Fruit fly (Drosophila melanogaster) whole organism, prepupa: ENCODE data around the gene CG14196.

Source experiments
- CG10631 ChIP-seq: fragments of 200-800 bp; sonication (Bioruptor generic); optimal IDR thresholded peaks from 2 replicates; lab custom pipeline; 2016; ENCODE audit warnings: missing biosample characterization, missing genetic modification characterization
- CG10669 ChIP-seq: fragments of 200-800 bp; sonication (Bioruptor generic); optimal IDR thresholded peaks from 3 replicates; lab custom pipeline; 2018; ENCODE audit warnings: missing biosample characterization, mild to moderate bottlenecking, missing genetic modification characterization, moderate library complexity
- CG11294 ChIP-seq: fragments of 200-800 bp; sonication (Bioruptor generic); IDR thresholded peaks from 2 replicates; pipeline ENCODE4 v1.3.6; 2022; ENCODE audit warnings: missing biosample characterization, missing genetic modification characterization
- CG11762 ChIP-seq: fragments of 200-800 bp; sonication (Bioruptor generic); optimal IDR thresholded peaks from 3 replicates; lab custom pipeline; 2016; ENCODE audit warnings: missing biosample characterization, missing genetic modification characterization; ENCODE audit not compliant: insufficient read depth
- CG11902 ChIP-seq: fragments of 200-800 bp; sonication (Bioruptor generic); optimal IDR thresholded peaks from 3 replicates; lab custom pipeline; 2016; ENCODE audit warnings: missing biosample characterization, missing genetic modification characterization
- CG1621 ChIP-seq: fragments of 200-800 bp; sonication (Bioruptor generic); optimal IDR thresholded peaks from 3 replicates; lab custom pipeline; 2018; ENCODE audit warnings: missing biosample characterization, mild to moderate bottlenecking, missing genetic modification characterization
- CG16779 ChIP-seq: fragments of 200-800 bp; sonication (Bioruptor generic); optimal IDR thresholded peaks from 3 replicates; lab custom pipeline; 2017; ENCODE audit warnings: missing biosample characterization, mild to moderate bottlenecking, missing genetic modification characterization
- CG3032 ChIP-seq: fragments of 200-800 bp; optimal IDR thresholded peaks from 2 replicates; lab custom pipeline; 2019; ENCODE audit warnings: missing biosample characterization, mild to moderate bottlenecking, missing genetic modification characterization, moderate library complexity
- CG31627 ChIP-seq: fragments of 200-800 bp; sonication (Bioruptor generic); optimal IDR thresholded peaks from 3 replicates; lab custom pipeline; 2016; ENCODE audit warnings: missing biosample characterization, missing genetic modification characterization
- CG32006 ChIP-seq: fragments of 200-800 bp; sonication (Bioruptor generic); optimal IDR thresholded peaks from 3 replicates; lab custom pipeline; 2017; ENCODE audit warnings: missing biosample characterization, mild to moderate bottlenecking, missing genetic modification characterization
- CG34406 ChIP-seq: fragments of 200-800 bp; sonication (Bioruptor generic); optimal IDR thresholded peaks from 3 replicates; lab custom pipeline; 2016; ENCODE audit warnings: missing biosample characterization, missing genetic modification characterization
- CG3919 ChIP-seq: fragments of 200-800 bp; sonication (Bioruptor generic); optimal IDR thresholded peaks from 3 replicates; lab custom pipeline; 2016; ENCODE audit warnings: missing biosample characterization, missing genetic modification characterization
- CG4318 ChIP-seq: fragments of 200-800 bp; sonication (Bioruptor generic); optimal IDR thresholded peaks from 3 replicates; lab custom pipeline; 2017; ENCODE audit warnings: missing biosample characterization, mild to moderate bottlenecking, missing genetic modification characterization
- CG6163 ChIP-seq: fragments of 200-800 bp; sonication (Bioruptor generic); IDR thresholded peaks from 3 replicates; pipeline ENCODE4 v1.3.6; 2022; ENCODE audit warnings: missing biosample characterization, missing genetic modification characterization
- CG6276 ChIP-seq: fragments of 200-800 bp; sonication (Bioruptor generic); optimal IDR thresholded peaks from 2 replicates; lab custom pipeline; 2017; ENCODE audit warnings: missing biosample characterization, mild to moderate bottlenecking, missing genetic modification characterization
- CG6792 ChIP-seq: fragments of 200-800 bp; sonication (Bioruptor generic); optimal IDR thresholded peaks from 3 replicates; lab custom pipeline; 2016; ENCODE audit warnings: missing biosample characterization, missing genetic modification characterization
- CG6808 ChIP-seq: fragments of 200-800 bp; sonication (Bioruptor generic); optimal IDR thresholded peaks from 3 replicates; lab custom pipeline; 2017; ENCODE audit warnings: missing biosample characterization, missing genetic modification characterization, mild to moderate bottlenecking, moderate library complexity, missing genetic modification reagents
- CG8119 ChIP-seq: fragments of 200-800 bp; sonication (Bioruptor generic); IDR thresholded peaks from 3 replicates; pipeline ENCODE4 v1.3.6; 2022; ENCODE audit warnings: missing biosample characterization, missing genetic modification characterization
- CG8319 ChIP-seq: fragments of 200-800 bp; sonication (Bioruptor generic); optimal IDR thresholded peaks from 3 replicates; lab custom pipeline; 2016; ENCODE audit warnings: missing biosample characterization, missing genetic modification characterization
- CG8632 ChIP-seq: fragments of 200-800 bp; sonication (Bioruptor generic); optimal IDR thresholded peaks from 3 replicates; lab custom pipeline; 2016; ENCODE audit warnings: missing biosample characterization, missing genetic modification characterization
- CG9139 ChIP-seq: fragments of 200-800 bp; sonication (Bioruptor generic); optimal IDR thresholded peaks from 3 replicates; lab custom pipeline; 2017; ENCODE audit warnings: missing biosample characterization, mild to moderate bottlenecking, missing genetic modification characterization
- Eip75B ChIP-seq: fragments of 200-800 bp; sonication (Bioruptor generic); optimal IDR thresholded peaks from 3 replicates; lab custom pipeline; 2016; ENCODE audit warnings: missing biosample characterization, missing genetic modification characterization
- Eip78C ChIP-seq: fragments of 200-800 bp; sonication (Bioruptor generic); peaks from one replicate; lab custom pipeline; 2016; ENCODE audit warnings: missing biosample characterization, missing genetic modification characterization
- Eip93F ChIP-seq: fragments of 200-800 bp; sonication (Bioruptor generic); optimal IDR thresholded peaks from 2 replicates; lab custom pipeline; 2016; ENCODE audit warnings: missing biosample characterization, mild to moderate bottlenecking, missing genetic modification characterization
- Ets21C ChIP-seq: fragments of 200-800 bp; sonication (Bioruptor generic); optimal IDR thresholded peaks from 3 replicates; lab custom pipeline; 2016; ENCODE audit warnings: missing biosample characterization, missing genetic modification characterization
- Ets96B ChIP-seq: fragments of 200-800 bp; optimal IDR thresholded peaks from 2 replicates; lab custom pipeline; 2019; ENCODE audit warnings: missing biosample characterization, mild to moderate bottlenecking, missing genetic modification characterization, moderate library complexity
- Gug ChIP-seq: fragments of 200-800 bp; sonication (Bioruptor generic); IDR thresholded peaks from 2 replicates; pipeline ENCODE4 v1.3.6; 2022; ENCODE audit warnings: missing biosample characterization, missing genetic modification characterization
- Hr38 ChIP-seq: sonication (Bioruptor generic); optimal IDR thresholded peaks from 2 replicates; lab custom pipeline; 2016; ENCODE audit warnings: missing biosample characterization, missing genetic modification characterization
- Hr39 ChIP-seq: fragments of 200-800 bp; sonication (Bioruptor generic); optimal IDR thresholded peaks from 2 replicates; lab custom pipeline; 2016; ENCODE audit warnings: missing biosample characterization, missing genetic modification characterization
- Hr4 ChIP-seq: fragments of 200-800 bp; sonication (Bioruptor generic); optimal IDR thresholded peaks from 3 replicates; lab custom pipeline; 2016; ENCODE audit warnings: missing biosample characterization, missing genetic modification characterization
- Met ChIP-seq: fragments of 200-800 bp; sonication (Bioruptor generic); optimal IDR thresholded peaks from 3 replicates; lab custom pipeline; 2016; ENCODE audit warnings: missing biosample characterization, missing genetic modification characterization
- Smox ChIP-seq: fragments of 200-800 bp; sonication (Bioruptor generic); optimal IDR thresholded peaks from 3 replicates; lab custom pipeline; 2016; ENCODE audit warnings: missing biosample characterization, missing genetic modification characterization
- Sox102F ChIP-seq: fragments of 200-800 bp; sonication (Bioruptor generic); optimal IDR thresholded peaks from 2 replicates; lab custom pipeline; 2016; ENCODE audit warnings: missing biosample characterization, mild to moderate bottlenecking, missing genetic modification characterization
- Sox14 ChIP-seq: fragments of 200-800 bp; sonication (Bioruptor generic); optimal IDR thresholded peaks from 3 replicates; lab custom pipeline; 2016; ENCODE audit warnings: missing biosample characterization, missing genetic modification characterization
- Sox15 ChIP-seq: fragments of 200-800 bp; sonication (Bioruptor generic); optimal IDR thresholded peaks from 3 replicates; lab custom pipeline; 2016; ENCODE audit warnings: missing biosample characterization, missing genetic modification characterization
- achi ChIP-seq: fragments of 200-800 bp; sonication (Bioruptor generic); optimal IDR thresholded peaks from 3 replicates; lab custom pipeline; 2016; ENCODE audit warnings: missing biosample characterization, missing genetic modification characterization
- acj6 ChIP-seq: fragments of 200-800 bp; sonication (Bioruptor generic); optimal IDR thresholded peaks from 3 replicates; lab custom pipeline; 2016; ENCODE audit warnings: missing biosample characterization, missing genetic modification characterization
- cyc ChIP-seq: fragments of 200-800 bp; sonication (Bioruptor generic); optimal IDR thresholded peaks from 3 replicates; lab custom pipeline; 2016; ENCODE audit warnings: missing biosample characterization, missing genetic modification characterization
- dac ChIP-seq: fragments of 200-800 bp; sonication (Bioruptor generic); optimal IDR thresholded peaks from 2 replicates; lab custom pipeline; 2017; ENCODE audit warnings: missing biosample characterization, mild to moderate bottlenecking, missing genetic modification characterization
- dsx ChIP-seq: fragments of 200-800 bp; optimal IDR thresholded peaks from 3 replicates; lab custom pipeline; 2019; ENCODE audit warnings: missing biosample characterization, mild to moderate bottlenecking, missing genetic modification characterization, moderate library complexity; ENCODE audit not compliant: poor library complexity, severe bottlenecking
- esn ChIP-seq: fragments of 200-800 bp; sonication (Bioruptor generic); optimal IDR thresholded peaks from 2 replicates; lab custom pipeline; 2016; ENCODE audit warnings: missing biosample characterization, mild to moderate bottlenecking, missing genetic modification characterization, moderate library complexity
- fd59A ChIP-seq: fragments of 200-800 bp; sonication (Bioruptor generic); optimal IDR thresholded peaks from 2 replicates; lab custom pipeline; 2017; ENCODE audit warnings: missing biosample characterization, mild to moderate bottlenecking, missing genetic modification characterization, missing genetic modification reagents
- fd85E ChIP-seq: fragments of 200-800 bp; sonication (Bioruptor generic); optimal IDR thresholded peaks from 3 replicates; lab custom pipeline; 2016; ENCODE audit warnings: missing biosample characterization, missing genetic modification characterization
- fkh ChIP-seq: fragments of 200-800 bp; sonication (Bioruptor generic); optimal IDR thresholded peaks from 3 replicates; lab custom pipeline; 2017; ENCODE audit warnings: missing biosample characterization, mild to moderate bottlenecking, missing genetic modification characterization, moderate library complexity
- lz ChIP-seq: fragments of 200-800 bp; sonication (Bioruptor generic); optimal IDR thresholded peaks from 3 replicates; lab custom pipeline; 2016; ENCODE audit warnings: missing biosample characterization, missing genetic modification characterization
- net ChIP-seq: fragments of 200-800 bp; sonication (Bioruptor generic); optimal IDR thresholded peaks from 3 replicates; lab custom pipeline; 2016; ENCODE audit warnings: missing biosample characterization, missing genetic modification characterization
- pdm3 ChIP-seq: fragments of 200-800 bp; sonication (Bioruptor generic); optimal IDR thresholded peaks from 3 replicates; lab custom pipeline; 2016; ENCODE audit warnings: missing biosample characterization, missing genetic modification characterization
- salr ChIP-seq, 2 experiments: fragments of 200-800 bp; sonication (Bioruptor generic); optimal IDR thresholded peaks; 3 replicates each; lab custom pipeline; 2016 to 2018; ENCODE audit warnings: missing biosample characterization in 2 of 2, missing genetic modification characterization in 2 of 2, mild to moderate bottlenecking in 1 of 2
- svp ChIP-seq: fragments of 200-800 bp; sonication (Bioruptor generic); peaks from one replicate; lab custom pipeline; 2016; ENCODE audit warnings: missing biosample characterization, missing genetic modification characterization
- topi ChIP-seq: fragments of 200-800 bp; sonication (Bioruptor generic); optimal IDR thresholded peaks from 3 replicates; lab custom pipeline; 2016; ENCODE audit warnings: missing biosample characterization, missing genetic modification characterization
- vri ChIP-seq: fragments of 200-800 bp; sonication (Bioruptor generic); optimal IDR thresholded peaks from 3 replicates; lab custom pipeline; 2016; ENCODE audit warnings: missing biosample characterization, mild to moderate bottlenecking, missing genetic modification characterization

Gene CG14196

DNA sequence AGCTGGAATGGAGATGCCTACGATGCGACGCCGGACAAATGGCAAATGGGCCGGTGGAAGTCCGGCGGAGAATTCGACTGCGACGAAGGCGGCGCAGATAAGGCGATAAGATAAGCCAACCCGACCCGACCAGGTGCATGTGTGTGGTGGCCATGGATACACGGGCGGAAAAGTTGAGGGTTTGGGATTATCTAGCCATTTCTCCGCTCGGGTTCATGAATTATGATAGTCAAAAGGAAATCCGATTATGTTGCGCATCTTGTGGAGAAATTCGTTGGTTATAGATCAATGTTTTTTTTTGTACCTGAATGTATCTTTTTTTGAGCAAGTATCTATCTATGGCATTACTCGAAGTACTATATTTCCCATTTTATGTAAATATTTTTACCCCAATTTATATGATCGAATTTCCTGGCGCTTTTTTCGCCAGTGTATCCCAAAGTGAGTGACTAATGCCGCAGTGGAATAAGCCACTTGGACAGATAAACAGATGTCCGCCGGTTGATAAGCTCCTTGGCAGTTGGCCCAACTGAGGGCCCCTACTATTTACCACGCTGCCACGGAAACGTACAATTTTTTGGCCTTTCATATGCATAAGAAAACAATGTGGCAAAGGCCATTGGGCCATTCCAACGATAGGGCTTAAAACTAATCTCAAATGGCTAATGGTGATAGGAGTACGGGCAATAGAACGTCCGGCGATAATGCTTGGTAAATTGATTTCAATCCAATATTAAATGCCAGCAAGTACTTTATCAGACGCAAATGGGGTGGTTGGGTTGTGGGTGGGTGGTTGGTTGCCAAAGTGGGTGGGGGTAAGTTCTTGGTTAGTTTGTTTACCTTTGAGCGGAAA is 5.8 kb upstream of the CG14196 start, which contains the start of gene CG7992:
Gene CG7992 (minus strand): TSS at position 51 of the 853 bp plus-strand sequence.
- peak; percentile 12 for TF ChIP-seq fkh (GFP tag; lab: Kevin White, UChicago)
- peak; percentile 47 for TF ChIP-seq CG31627 (GFP tag; lab: Kevin White, UChicago)
- TF ChIP-seq CG3032 (tag; lab: Kevin White, UChicago) = no peak
- peak; percentile 56 for TF ChIP-seq CG34406
- TF ChIP-seq CG10631 (GFP tag; lab: Kevin White, UChicago) = peak; percentile 15
- TF ChIP-seq CG11294 (GFP tag; lab: Robert Waterston, UW) = no peak
- TF ChIP-seq salr (GFP tag; optimal IDR thresholded peaks at IDR 0.05; lab: Kevin White, UChicago) = no peak
- TF ChIP-seq lz (GFP tag; lab: Kevin White, UChicago) = peak; percentile 49
- no peak for TF ChIP-seq CG1621 (tag; lab: Kevin White, UChicago)
- peak; percentile 58 for TF ChIP-seq topi
- peak; percentile 22 for TF ChIP-seq Hr4 (GFP tag; lab: Kevin White, UChicago)
- TF ChIP-seq CG6792 (GFP tag; lab: Kevin White, UChicago) = peak; percentile 56
- no peak for TF ChIP-seq CG6276 (GFP tag; lab: Kevin White, UChicago)
- no peak for TF ChIP-seq Eip93F
- TF ChIP-seq Met (GFP tag; lab: Kevin White, UChicago) = no peak
- TF ChIP-seq Hr39 (GFP tag; lab: Kevin White, UChicago) = peak; percentile 51
- no peak for TF ChIP-seq CG6808 (GFP tag; lab: Kevin White, UChicago)
- peak; percentile 30 for TF ChIP-seq CG32006 (GFP tag; lab: Kevin White, UChicago)
- TF ChIP-seq Ets96B (tag; lab: Kevin White, UChicago) = no peak
- TF ChIP-seq Ets21C (GFP tag; lab: Kevin White, UChicago) = no peak
- peak; percentile 43 for TF ChIP-seq vri
- TF ChIP-seq Sox15 (GFP tag; lab: Kevin White, UChicago) = peak; percentile 31
- TF ChIP-seq acj6 (GFP tag; lab: Kevin White, UChicago) = peak; percentile 51
- TF ChIP-seq dsx (GFP tag; lab: Kevin White, UChicago) = no peak
- no peak for TF ChIP-seq CG11762
- TF ChIP-seq net (GFP tag; lab: Kevin White, UChicago) = peak; percentile 48
- peak; percentile 4 for TF ChIP-seq achi (GFP tag; lab: Kevin White, UChicago)
- no peak for TF ChIP-seq CG6163 (GFP tag; lab: Robert Waterston, UW)
- no peak for TF ChIP-seq Sox102F (GFP tag; lab: Kevin White, UChicago)
- no peak for TF ChIP-seq CG8319 (GFP tag; lab: Kevin White, UChicago)
- no peak for TF ChIP-seq Hr38 (GFP tag; lab: Kevin White, UChicago)
- peak; percentile 64 for TF ChIP-seq esn (GFP tag; lab: Kevin White, UChicago)
- TF ChIP-seq pdm3 (GFP tag; lab: Kevin White, UChicago) = peak; percentile 45
- TF ChIP-seq dac (GFP tag; lab: Kevin White, UChicago) = no peak
- TF ChIP-seq CG8119 (GFP tag; lab: Robert Waterston, UW) = 0 out of 3 replicates have a peak, but pooled peaks have one; percentile 32
- peak; percentile 80 for TF ChIP-seq Eip78C (GFP tag; lab: Kevin White, UChicago)
- peak; percentile 62 for TF ChIP-seq Smox
- TF ChIP-seq CG3919 (GFP tag; lab: Kevin White, UChicago) = no peak
- TF ChIP-seq cyc = peak; percentile 41
- TF ChIP-seq CG10669 (GFP tag; lab: Kevin White, UChicago) = no peak
- no peak for TF ChIP-seq CG16779 (tag; lab: Kevin White, UChicago)
- TF ChIP-seq Gug (GFP tag; lab: Robert Waterston, UW) = 0 out of 2 replicates have a peak, but pooled peaks have one; percentile 21
- peak; percentile 6 for TF ChIP-seq CG11902 (GFP tag; lab: Kevin White, UChicago)
- TF ChIP-seq svp = no peak
- no peak for TF ChIP-seq CG4318 (GFP tag; lab: Kevin White, UChicago)
- no peak for TF ChIP-seq fd85E (GFP tag; lab: Kevin White, UChicago)
- no peak for TF ChIP-seq CG9139 (GFP tag; lab: Kevin White, UChicago)
- TF ChIP-seq CG8632 (GFP tag; lab: Kevin White, UChicago) = peak; percentile 40
- no peak for TF ChIP-seq Eip75B (GFP tag; lab: Kevin White, UChicago)
- TF ChIP-seq fd59A (GFP tag; lab: Kevin White, UChicago) = no peak
- TF ChIP-seq Sox14 (GFP tag; lab: Kevin White, UChicago) = peak; percentile 33
